Worm (Caenorhabditis elegans): ENCODE measurements around the gene clec-48.

ce11 chrV:18144442-18144841, 13.4 kb upstream of the clec-48 start:
- TF ChIP-seq nfya-2 (GFP tag; IDR thresholded peaks at IDR 0.05) (no peak), nhr-120 (GFP tag; IDR thresholded peaks at IDR 0.05) (no peak), F57A8.1 (GFP tag; optimal IDR thresholded peaks at IDR 0.05) (no peak), ceh-79 (tag; optimal IDR thresholded peaks at IDR 0.05) (no peak), unc-62 (GFP tag; optimal IDR thresholded peaks at IDR 0.05) (no peak), dpl-1 (GFP tag; optimal IDR thresholded peaks at IDR 0.05) (no peak), cebp-2 (GFP tag; IDR thresholded peaks at IDR 0.05) (no peak), athp-1 (tag; optimal IDR thresholded peaks at IDR 0.05) (no peak), lag-1 (GFP tag; IDR thresholded peaks at IDR 0.05) (no peak), snpc-1.1 (tag; optimal IDR thresholded peaks at IDR 0.05; ENCODE audit: insufficient read depth) (no peak), K11D2.4 (GFP tag; IDR thresholded peaks at IDR 0.05) (no peak)

Data from whole organism, young adult.